2 worm cellular contexts compared by ENCODE assay signal in the genomic region with DNA sequence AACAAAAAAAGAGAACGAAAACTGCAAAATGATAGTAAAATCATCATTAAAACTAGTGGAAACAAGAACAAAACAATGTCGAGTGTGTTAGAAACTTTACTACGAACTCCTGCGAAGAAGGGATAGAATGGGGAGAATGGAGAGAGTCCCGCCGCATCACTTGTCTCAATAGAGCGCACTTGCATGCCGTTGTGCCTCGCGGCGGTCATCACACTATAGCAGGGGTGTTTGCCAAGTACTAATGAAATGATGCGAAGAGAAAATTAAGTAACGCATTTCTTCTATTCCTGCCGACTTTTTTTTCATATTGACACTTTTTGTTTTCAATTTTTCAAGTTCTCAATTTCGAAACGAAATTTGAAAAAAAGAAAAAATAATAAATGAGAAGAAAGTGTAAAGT.
TF ChIP-seq lines count a peak whose summit lies in the region.

No protein-coding gene starts in this region.

TF ChIP-seq in whole organism, L1 larva, 84 proteins besides CTCF, POLR2A, EP300 and RAD21 (continued from another document and continues in another):
- peak; percentile 17 for TF ChIP-seq lir-3 (tag; optimal IDR thresholded peaks at IDR 0.05; lab: Kevin White, UChicago; ENCODE audit: poor library complexity)
- peak; percentile 66 for TF ChIP-seq nhr-90 (tag; optimal IDR thresholded peaks at IDR 0.05; lab: Kevin White, UChicago; ENCODE audit: poor library complexity)
- peak; percentile 95 for TF ChIP-seq lin-14 (GFP tag; optimal IDR thresholded peaks at IDR 0.05; lab: Kevin White, UChicago)
- TF ChIP-seq ztf-11 (tag; optimal IDR thresholded peaks at IDR 0.05; lab: Kevin White, UChicago), result no peak
- peak; percentile 46 for TF ChIP-seq F16B12.6 (tag; optimal IDR thresholded peaks at IDR 0.05; lab: Kevin White, UChicago)
- TF ChIP-seq irx-1 (tag; optimal IDR thresholded peaks at IDR 0.05; lab: Kevin White, UChicago), result peak; percentile 16
- TF ChIP-seq ces-1 (GFP tag; optimal IDR thresholded peaks at IDR 0.05; lab: Kevin White, UChicago), result no peak
- TF ChIP-seq unc-86 (tag; optimal IDR thresholded peaks at IDR 0.05; lab: Kevin White, UChicago), result peak; percentile 36
- no peak for TF ChIP-seq nhr-84 (tag; optimal IDR thresholded peaks at IDR 0.05; lab: Kevin White, UChicago)
- TF ChIP-seq egl-27 (tag; optimal IDR thresholded peaks at IDR 0.05; lab: Kevin White, UChicago), result peak in 1 of 2 experiments; percentile 5
- no peak for TF ChIP-seq nhr-237 (tag; optimal IDR thresholded peaks at IDR 0.05; lab: Kevin White, UChicago)
- no peak for TF ChIP-seq nhr-77 (tag; optimal IDR thresholded peaks at IDR 0.05; lab: Kevin White, UChicago)
- TF ChIP-seq unc-130 (tag; optimal IDR thresholded peaks at IDR 0.05; lab: Kevin White, UChicago), result peak; percentile 92
- TF ChIP-seq tbx-2 (tag; optimal IDR thresholded peaks at IDR 0.05; lab: Kevin White, UChicago), result peak; percentile 70
- TF ChIP-seq fkh-10 (GFP tag; optimal IDR thresholded peaks at IDR 0.05; lab: Kevin White, UChicago), result no peak
- TF ChIP-seq C34B4.2 (tag; optimal IDR thresholded peaks at IDR 0.05; lab: Kevin White, UChicago), result no peak
- TF ChIP-seq hpl-2 (GFP tag; optimal IDR thresholded peaks at IDR 0.05; lab: Kevin White, UChicago), result no peak
- TF ChIP-seq hlh-4 (tag; optimal IDR thresholded peaks at IDR 0.05; lab: Kevin White, UChicago), result no peak
- peak; percentile 88 for TF ChIP-seq nhr-85 (tag; lab: Kevin White, UChicago)
- TF ChIP-seq blmp-1 (tag; optimal IDR thresholded peaks at IDR 0.05; lab: Kevin White, UChicago), result peak; percentile 69
- peak; percentile 54 to 78 for TF ChIP-seq lsy-2 (tag; optimal IDR thresholded peaks at IDR 0.05; lab: Kevin White, UChicago)
- peak; percentile 41 for TF ChIP-seq ztf-4 (tag; optimal IDR thresholded peaks at IDR 0.05; lab: Kevin White, UChicago)
- peak; percentile 83 for TF ChIP-seq rnt-1 (tag; optimal IDR thresholded peaks at IDR 0.05; lab: Kevin White, UChicago)
- no peak for TF ChIP-seq alr-1 (tag; optimal IDR thresholded peaks at IDR 0.05; lab: Kevin White, UChicago; ENCODE audit: borderline replicate concordance)
- TF ChIP-seq swsn-7 (tag; optimal IDR thresholded peaks at IDR 0.05; lab: Kevin White, UChicago), result peak; percentile 76
- TF ChIP-seq vab-15 (tag; optimal IDR thresholded peaks at IDR 0.05; lab: Kevin White, UChicago), result no peak
- peak; percentile 30 to 62 (median 43) for TF ChIP-seq dpl-1 (GFP tag; optimal IDR thresholded peaks at IDR 0.05; lab: Kevin White, UChicago)
- TF ChIP-seq tlp-1 (tag; optimal IDR thresholded peaks at IDR 0.05; lab: Kevin White, UChicago), result no peak
- peak; percentile 86 for TF ChIP-seq snu-23 (GFP tag; optimal IDR thresholded peaks at IDR 0.05; lab: Kevin White, UChicago)
- TF ChIP-seq fkh-4 (tag; optimal IDR thresholded peaks at IDR 0.05; lab: Kevin White, UChicago; ENCODE audit: borderline replicate concordance), result no peak
- TF ChIP-seq xbp-1 (tag; optimal IDR thresholded peaks at IDR 0.05; lab: Kevin White, UChicago), result peak; percentile 70
- no peak for TF ChIP-seq aha-1 (tag; optimal IDR thresholded peaks at IDR 0.05; lab: Kevin White, UChicago)
- TF ChIP-seq fkh-8 (tag; optimal IDR thresholded peaks at IDR 0.05; lab: Kevin White, UChicago), result peak; percentile 8
- TF ChIP-seq efl-1 (optimal IDR thresholded peaks at IDR 0.05; lab: Kevin White, UChicago), result peak; percentile 54 to 56
- peak; percentile 40 to 83 for TF ChIP-seq efl-1 (GFP tag; optimal IDR thresholded peaks at IDR 0.05 in 1 of 2; lab: Kevin White, UChicago)
- TF ChIP-seq pqm-1 (tag; optimal IDR thresholded peaks at IDR 0.05; lab: Kevin White, UChicago), result no peak
- TF ChIP-seq lin-35 (GFP tag; optimal IDR thresholded peaks at IDR 0.05; lab: Kevin White, UChicago), result peak; percentile 58 to 77
- no peak for TF ChIP-seq pag-3 (tag; optimal IDR thresholded peaks at IDR 0.05; lab: Kevin White, UChicago; ENCODE audit: borderline replicate concordance, insufficient read depth)
- no peak for TF ChIP-seq unc-30 (tag; optimal IDR thresholded peaks at IDR 0.05; lab: Kevin White, UChicago)
- peak; percentile 79 for TF ChIP-seq mep-1 (tag; optimal IDR thresholded peaks at IDR 0.05; lab: Kevin White, UChicago)
- TF ChIP-seq dsc-1 (tag; optimal IDR thresholded peaks at IDR 0.05; lab: Kevin White, UChicago), result peak; percentile 63
- peak; percentile 45 to 61 (median 53) for TF ChIP-seq ceh-82 (tag; optimal IDR thresholded peaks at IDR 0.05; lab: Kevin White, UChicago)
- TF ChIP-seq lin-13 (GFP tag; optimal IDR thresholded peaks at IDR 0.05; lab: Kevin White, UChicago), result peak; percentile 37
- TF ChIP-seq grh-1 (GFP tag; IDR thresholded peaks at IDR 0.05; lab: Robert Waterston, UW), result no peak
- no peak for TF ChIP-seq ceh-8 (GFP tag; optimal IDR thresholded peaks at IDR 0.05; lab: Kevin White, UChicago)
- TF ChIP-seq nhr-47 (tag; optimal IDR thresholded peaks at IDR 0.05; lab: Kevin White, UChicago), result peak; percentile 78
- TF ChIP-seq C04F5.9 (tag; optimal IDR thresholded peaks at IDR 0.05; lab: Kevin White, UChicago), result no peak
- TF ChIP-seq nhr-71 (tag; optimal IDR thresholded peaks at IDR 0.05; lab: Kevin White, UChicago), result peak; percentile 84
- no peak for TF ChIP-seq mef-2 (tag; optimal IDR thresholded peaks at IDR 0.05; lab: Kevin White, UChicago)
- no peak for TF ChIP-seq zip-4 (GFP tag; optimal IDR thresholded peaks at IDR 0.05; lab: Kevin White, UChicago)
- TF ChIP-seq sup-37 (GFP tag; optimal IDR thresholded peaks at IDR 0.05; lab: Kevin White, UChicago), result no peak
- TF ChIP-seq fos-1 (tag; optimal IDR thresholded peaks at IDR 0.05; lab: Kevin White, UChicago), result peak; percentile 11
- TF ChIP-seq isw-1 (GFP tag; IDR thresholded peaks at IDR 0.05; lab: Robert Waterston, UW), result no peak
- TF ChIP-seq lin-15B (tag; optimal IDR thresholded peaks at IDR 0.05; lab: Kevin White, UChicago), result peak; percentile 54
- TF ChIP-seq mdl-1 (tag; optimal IDR thresholded peaks at IDR 0.05; lab: Kevin White, UChicago), result peak in 1 of 2 experiments; percentile 56
- no peak for TF ChIP-seq mab-9 (GFP tag; IDR thresholded peaks at IDR 0.05; lab: Robert Waterston, UW)
- no peak for TF ChIP-seq ets-5 (GFP tag; IDR thresholded peaks at IDR 0.05; lab: Robert Waterston, UW)
- no peak for TF ChIP-seq ceh-90 (tag; optimal IDR thresholded peaks at IDR 0.05; lab: Kevin White, UChicago)
- no peak for TF ChIP-seq sptf-1 (tag; optimal IDR thresholded peaks at IDR 0.05; lab: Kevin White, UChicago)
- no peak for TF ChIP-seq elt-2 (tag; optimal IDR thresholded peaks at IDR 0.05; lab: Kevin White, UChicago)
- no peak for TF ChIP-seq hlh-17 (GFP tag; optimal IDR thresholded peaks at IDR 0.05; lab: Kevin White, UChicago; ENCODE audit: borderline replicate concordance)
- peak; percentile 17 for TF ChIP-seq egl-13 (tag; optimal IDR thresholded peaks at IDR 0.05; lab: Kevin White, UChicago)
- no peak for TF ChIP-seq nhr-11 (tag; optimal IDR thresholded peaks at IDR 0.05; lab: Kevin White, UChicago)
- no peak; the same call in 1 of the 2 replicates for TF ChIP-seq ceh-88 (GFP tag; IDR thresholded peaks at IDR 0.05; lab: Robert Waterston, UW)

TF ChIP-seq in whole organism, young adult, 124 proteins besides CTCF, POLR2A, EP300 and RAD21 (continued from another document):
- TF ChIP-seq efl-1 (GFP tag; optimal IDR thresholded peaks at IDR 0.05; lab: Kevin White, UChicago) (no peak), rcor-1 (GFP tag; IDR thresholded peaks at IDR 0.05; lab: Robert Waterston, UW) (peak; percentile 17; the same call in 1 of the 2 replicates), K12H6.12 (tag; optimal IDR thresholded peaks at IDR 0.05; lab: Kevin White, UChicago) (no peak), C06A6.2 (GFP tag; conservative IDR thresholded peaks at IDR 0.05; lab: Robert Waterston, UW) (no peak), somi-1 (GFP tag; optimal IDR thresholded peaks at IDR 0.05; lab: Kevin White, UChicago) (peak; percentile 11)
